Fruit fly (Drosophila melanogaster) whole organism, adult: Measurements from ENCODE around the gene Tsp29Fa.

Experiments used
- Hr96 ChIP-seq: fragments of 200-800 bp; sonication (Bioruptor generic); optimal IDR thresholded peaks from 2 replicates; lab custom pipeline; 2016; ENCODE audit warnings: missing biosample characterization, missing genetic modification characterization
- toe ChIP-seq: fragments of 200-800 bp; sonication (Bioruptor generic); optimal IDR thresholded peaks from 2 replicates; lab custom pipeline; 2016; ENCODE audit warnings: missing biosample characterization, missing genetic modification characterization

DNA sequence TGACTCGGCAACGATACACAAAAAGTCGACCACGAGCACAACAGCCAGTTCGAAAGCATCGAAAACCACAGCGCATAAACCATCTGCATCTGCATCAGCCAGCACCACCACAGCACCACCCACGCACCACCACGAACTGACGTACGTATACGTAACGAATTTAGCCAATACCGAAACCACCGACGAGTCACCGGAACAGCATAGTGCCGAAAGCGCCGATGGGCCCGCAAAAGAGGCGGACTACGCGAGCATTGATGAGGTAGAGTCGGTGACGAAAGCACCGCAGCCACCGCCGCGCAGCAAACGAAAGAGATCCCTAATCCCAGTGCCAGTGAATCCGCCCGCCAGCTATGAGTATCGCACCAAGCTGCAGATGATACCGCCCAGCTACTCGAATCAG lies 2.6 kb upstream of the Tsp29Fa start:
- TF ChIP-seq toe (GFP tag; lab: Kevin White, UChicago), result no peak
- TF ChIP-seq Hr96 (GFP tag; lab: Kevin White, UChicago), result no peak
